Fruit fly (Drosophila melanogaster) S2 (cell line): ENCODE measurements around the gene Fkbp39.
A peak's percentile ranks its signal among the peaks of the same experiment; 100 is the strongest.

Source experiments
- CG8478 ChIP-seq: fragments of >200 bp; optimal IDR thresholded peaks from 2 replicates; lab custom pipeline; 2018
- CTCF ChIP-seq, 2 experiments: fragments of >200 bp; optimal IDR thresholded peaks; 2 replicates each; lab custom pipeline; 2018

DNA sequence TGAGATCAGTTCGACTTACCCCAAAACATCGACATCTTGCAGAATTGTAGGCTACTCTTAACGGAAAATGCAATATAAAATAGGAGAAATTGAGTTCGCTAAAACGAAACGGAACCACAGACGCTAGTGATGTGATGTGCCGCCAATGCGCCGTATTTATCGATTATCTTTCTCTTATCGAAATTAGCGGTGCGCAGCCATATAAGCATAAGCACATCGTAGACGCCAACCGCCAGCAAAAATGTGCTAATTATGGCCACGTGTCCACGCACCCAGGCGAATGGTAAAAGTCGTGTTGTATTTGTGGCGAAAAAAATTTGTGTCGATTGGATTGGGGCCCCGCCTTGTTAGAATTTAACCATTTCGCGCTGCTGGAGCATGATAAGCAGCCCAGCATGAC, at the start of gene Fkbp39, which contains the start of gene Cyfip:
- TF ChIP-seq CG8478 (lab: Kevin White, UChicago) (no peak), CTCF (optimal IDR thresholded peaks at IDR 0.05; lab: Kevin White, UChicago) (peak; percentile 41 to 48)
